Fruit fly (Drosophila melanogaster): ENCODE measurements around the gene Cnx99A.
A peak's percentile ranks its signal among the peaks of the same experiment; 100 is the strongest.

The Cnx99A gene

DNA sequence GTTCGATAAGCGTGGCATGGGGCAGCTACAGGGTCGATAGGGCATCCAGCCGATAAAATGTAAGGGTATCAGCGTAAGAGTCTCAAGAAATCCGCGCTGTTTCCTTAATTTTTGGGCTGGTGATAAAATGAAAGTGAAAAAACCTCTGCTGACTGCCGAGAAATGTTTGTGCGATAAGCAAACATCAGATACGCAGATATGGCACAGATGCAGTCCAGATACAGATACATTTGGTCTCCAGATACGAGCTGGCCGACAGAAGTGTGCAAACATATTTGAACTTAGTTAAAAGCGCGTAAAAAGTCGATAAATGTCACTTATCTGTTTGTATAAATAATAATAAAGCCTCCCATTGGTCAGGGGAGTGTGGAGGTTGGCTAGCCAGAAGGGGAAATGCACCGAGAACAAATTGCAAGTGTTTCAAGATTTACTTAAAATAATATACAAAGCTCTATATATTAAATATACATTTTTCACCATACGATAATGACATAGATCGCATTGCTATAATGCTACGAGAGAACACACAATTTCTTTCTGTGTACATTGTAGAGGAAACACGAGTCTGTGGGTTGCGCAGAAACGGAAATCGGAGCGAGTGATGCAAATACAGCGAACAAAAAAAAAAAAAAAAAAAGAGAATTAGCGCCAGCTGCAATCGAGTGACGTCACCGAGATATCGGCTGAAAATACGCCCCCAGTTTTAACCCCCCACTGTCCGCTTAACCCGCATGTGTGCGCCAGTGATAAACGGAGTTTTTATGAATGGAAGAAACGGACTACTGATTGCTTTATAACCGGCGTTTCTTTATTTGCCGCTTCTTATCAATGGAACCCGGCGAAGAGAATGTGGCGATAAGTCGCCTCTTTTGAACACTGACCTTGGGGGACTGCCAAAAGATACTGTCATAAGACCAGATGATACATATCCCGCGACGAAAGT lies 28.6 kb downstream of the Cnx99A start (continued):
- no peak for TF ChIP-seq Oaz (GFP tag; IDR thresholded peaks at IDR 0.05)
- no peak for TF ChIP-seq fd102C (GFP tag; optimal IDR thresholded peaks at IDR 0.05)
- no peak for TF ChIP-seq eve (GFP tag; optimal IDR thresholded peaks at IDR 0.05)
- TF ChIP-seq MESR4 (GFP tag; optimal IDR thresholded peaks at IDR 0.05) = no peak
- no peak for TF ChIP-seq usp (GFP tag; optimal IDR thresholded peaks at IDR 0.05)
- TF ChIP-seq CG14050 (GFP tag; IDR thresholded peaks at IDR 0.05) = no peak
- TF ChIP-seq Bdp1 (GFP tag; optimal IDR thresholded peaks at IDR 0.05) = no peak
- TF ChIP-seq hb (GFP tag; IDR thresholded peaks at IDR 0.05; ENCODE audit: partially characterized antibody) = no peak
- no peak for TF ChIP-seq CG4282 (GFP tag; optimal IDR thresholded peaks at IDR 0.05)
- no peak for TF ChIP-seq luna (GFP tag; optimal IDR thresholded peaks at IDR 0.05)
- no peak for TF ChIP-seq CG10543 (GFP tag; optimal IDR thresholded peaks at IDR 0.05)
- TF ChIP-seq Camta (GFP tag; optimal IDR thresholded peaks at IDR 0.05) = no peak
- no peak for TF ChIP-seq otp (GFP tag; IDR thresholded peaks at IDR 0.05)
- no peak for TF ChIP-seq CG3281 (GFP tag; optimal IDR thresholded peaks at IDR 0.05)
- TF ChIP-seq CG31388 (GFP tag; optimal IDR thresholded peaks at IDR 0.05) = no peak
- TF ChIP-seq onecut (GFP tag; IDR thresholded peaks at IDR 0.05) = no peak
- no peak for TF ChIP-seq dmrt11E (tag; optimal IDR thresholded peaks at IDR 0.05)
- no peak for TF ChIP-seq Ssrp (tag; optimal IDR thresholded peaks at IDR 0.05)
- TF ChIP-seq CG11085 (GFP tag; IDR thresholded peaks at IDR 0.05) = no peak
- no peak for TF ChIP-seq Deaf1 (tag; optimal IDR thresholded peaks at IDR 0.05)
- TF ChIP-seq CG1603 (tag; optimal IDR thresholded peaks at IDR 0.05) = no peak
- TF ChIP-seq ato (GFP tag; IDR thresholded peaks at IDR 0.05; ENCODE audit: partially characterized antibody) = no peak
- no peak for TF ChIP-seq CG15514 (GFP tag; optimal IDR thresholded peaks at IDR 0.05)
- TF ChIP-seq CG11560 (tag; IDR thresholded peaks at IDR 0.05) = no peak
- peak; percentile 18; the same call in 1 of the 3 replicates for TF ChIP-seq tgo (GFP tag; IDR thresholded peaks at IDR 0.05)
- TF ChIP-seq Nf-YC (tag; optimal IDR thresholded peaks at IDR 0.05) = no peak
- no peak for TF ChIP-seq CG4730 (GFP tag; IDR thresholded peaks at IDR 0.05)
- TF ChIP-seq twi (tag; optimal IDR thresholded peaks at IDR 0.05) = peak; percentile 54
- no peak for TF ChIP-seq unc-4 (GFP tag; IDR thresholded peaks at IDR 0.05; ENCODE audit: partially characterized antibody)
- no peak for TF ChIP-seq CG16863 (GFP tag; optimal IDR thresholded peaks at IDR 0.05)
- no peak for TF ChIP-seq CG13287 (GFP tag; IDR thresholded peaks at IDR 0.05; ENCODE audit: partially characterized antibody)
- no peak for TF ChIP-seq Nf-YB (GFP tag; optimal IDR thresholded peaks at IDR 0.05)
- TF ChIP-seq Hr39 (optimal IDR thresholded peaks at IDR 0.05) = no peak
- TF ChIP-seq CG2889 (GFP tag; IDR thresholded peaks at IDR 0.05) = no peak
- no peak for TF ChIP-seq CG8388 (GFP tag; optimal IDR thresholded peaks at IDR 0.05)
- TF ChIP-seq her (GFP tag; optimal IDR thresholded peaks at IDR 0.05) = no peak
- TF ChIP-seq CG10565 (GFP tag; optimal IDR thresholded peaks at IDR 0.05) = no peak
- TF ChIP-seq C15 (GFP tag; IDR thresholded peaks at IDR 0.05) = no peak
- TF ChIP-seq CG8281 (tag; optimal IDR thresholded peaks at IDR 0.05) = no peak
- 0 out of 3 replicates have a peak, but pooled peaks have one; percentile 7 for TF ChIP-seq CG3726 (GFP tag; IDR thresholded peaks at IDR 0.05)
- TF ChIP-seq bab2 (GFP tag; optimal IDR thresholded peaks at IDR 0.05) = no peak
- TF ChIP-seq CG42726 (GFP tag; IDR thresholded peaks at IDR 0.05; ENCODE audit: partially characterized antibody) = no peak
- no peak for TF ChIP-seq crp (GFP tag; optimal IDR thresholded peaks at IDR 0.05)
- TF ChIP-seq cad (GFP tag; optimal IDR thresholded peaks at IDR 0.05) = no peak
- TF ChIP-seq Max (GFP tag; optimal IDR thresholded peaks at IDR 0.05) = no peak
- no peak for TF ChIP-seq CG10462 (GFP tag; optimal IDR thresholded peaks at IDR 0.05)
- TF ChIP-seq CG2199 (GFP tag; IDR thresholded peaks at IDR 0.05) = no peak
- no peak for TF ChIP-seq CG4854 (GFP tag; optimal IDR thresholded peaks at IDR 0.05)
- no peak for TF ChIP-seq Dip3 (GFP tag; optimal IDR thresholded peaks at IDR 0.05)
- TF ChIP-seq Dip2 (GFP tag; IDR thresholded peaks at IDR 0.05) = no peak
